Fruit fly (Drosophila melanogaster) whole organism, embryonic: ENCODE data around the gene CG13605.

Source experiments
- Bdp1 ChIP-seq: fragments of 200-800 bp; sonication (Bioruptor generic); optimal IDR thresholded peaks from 3 replicates; lab custom pipeline; 2016; ENCODE audit warnings: missing biosample characterization, missing genetic modification characterization
- CG10565 ChIP-seq: fragments of 200-800 bp; sonication (Bioruptor generic); optimal IDR thresholded peaks from 3 replicates; lab custom pipeline; 2016; ENCODE audit warnings: missing biosample characterization, mild to moderate bottlenecking, missing genetic modification characterization
- CG11723 ChIP-seq: fragments of 200-800 bp; sonication (Bioruptor generic); optimal IDR thresholded peaks from 2 replicates; lab custom pipeline; 2017; ENCODE audit warnings: missing biosample characterization, mild to moderate bottlenecking, missing genetic modification characterization
- CG12071 ChIP-seq: fragments of 200-800 bp; sonication (Bioruptor generic); optimal IDR thresholded peaks from 3 replicates; lab custom pipeline; 2018; ENCODE audit warnings: missing biosample characterization, mild to moderate bottlenecking, missing genetic modification characterization
- CG12299 ChIP-seq: fragments of 200-800 bp; sonication (Bioruptor generic); optimal IDR thresholded peaks from 2 replicates; lab custom pipeline; 2018; ENCODE audit warnings: missing biosample characterization, mild to moderate bottlenecking, missing genetic modification characterization
- CG12769 ChIP-seq: fragments of 200-800 bp; sonication (Bioruptor generic); optimal IDR thresholded peaks from 2 replicates; lab custom pipeline; 2019; ENCODE audit warnings: missing biosample characterization, mild to moderate bottlenecking, missing genetic modification characterization, moderate library complexity
- CG13123 ChIP-seq: fragments of 200-800 bp; sonication (Bioruptor generic); optimal IDR thresholded peaks from 2 replicates; lab custom pipeline; 2016; ENCODE audit warnings: missing biosample characterization, missing genetic modification characterization
- CG15696 ChIP-seq: fragments of 200-800 bp; sonication (Bioruptor generic); optimal IDR thresholded peaks from 2 replicates; lab custom pipeline; 2019; ENCODE audit warnings: missing biosample characterization, mild to moderate bottlenecking, missing genetic modification characterization, moderate library complexity
- CG16813 ChIP-seq: fragments of 200-800 bp; sonication (Bioruptor generic); IDR thresholded peaks from 3 replicates; pipeline ENCODE4 v1.3.6; 2022; ENCODE audit warnings: missing biosample characterization, missing genetic modification characterization; ENCODE audit not compliant: partially characterized antibody
- CG16815 ChIP-seq: fragments of 200-800 bp; sonication (Bioruptor generic); optimal IDR thresholded peaks from 3 replicates; lab custom pipeline; 2017; ENCODE audit warnings: missing biosample characterization, mild to moderate bottlenecking, missing genetic modification characterization
- CG16863 ChIP-seq: fragments of 200-800 bp; sonication (Bioruptor generic); optimal IDR thresholded peaks from 3 replicates; lab custom pipeline; 2016; ENCODE audit warnings: missing biosample characterization, missing genetic modification characterization
- CG17829 ChIP-seq: fragments of 200-800 bp; optimal IDR thresholded peaks from 2 replicates; lab custom pipeline; 2019; ENCODE audit warnings: missing biosample characterization, mild to moderate bottlenecking, missing genetic modification characterization, moderate library complexity
- CG30020 ChIP-seq: fragments of 200-800 bp; optimal IDR thresholded peaks from 2 replicates; lab custom pipeline; 2019; ENCODE audit warnings: missing biosample characterization, mild to moderate bottlenecking, missing genetic modification characterization, moderate library complexity
- CG31441 ChIP-seq: fragments of 200-800 bp; sonication (Bioruptor generic); IDR thresholded peaks from 2 replicates; pipeline ENCODE4 v1.3.6; 2022; ENCODE audit warnings: missing biosample characterization, missing genetic modification characterization
- CG3838 ChIP-seq: fragments of 200-800 bp; sonication (Bioruptor generic); optimal IDR thresholded peaks from 3 replicates; lab custom pipeline; 2016; ENCODE audit warnings: missing biosample characterization, missing genetic modification characterization
- CG6854 ChIP-seq: fragments of 200-800 bp; sonication (Bioruptor generic); optimal IDR thresholded peaks from 3 replicates; lab custom pipeline; 2017; ENCODE audit warnings: missing biosample characterization, mild to moderate bottlenecking, missing genetic modification characterization
- CG7357 ChIP-seq: fragments of 200-800 bp; sonication (Bioruptor generic); IDR thresholded peaks from 3 replicates; pipeline ENCODE4 v1.3.6; 2022; ENCODE audit warnings: missing biosample characterization, missing genetic modification characterization
- CG8089 ChIP-seq: fragments of 200-800 bp; sonication (Bioruptor generic); optimal IDR thresholded peaks from 3 replicates; lab custom pipeline; 2016; ENCODE audit warnings: missing biosample characterization, missing genetic modification characterization
- CG8359 ChIP-seq: fragments of 200-800 bp; sonication (Bioruptor generic); optimal IDR thresholded peaks from 2 replicates; lab custom pipeline; 2017; ENCODE audit warnings: missing biosample characterization, mild to moderate bottlenecking, missing genetic modification characterization, borderline replicate concordance
- CG8765 ChIP-seq: fragments of 200-800 bp; sonication (Bioruptor generic); IDR thresholded peaks from 2 replicates; pipeline ENCODE4 v1.3.6; 2022; ENCODE audit warnings: missing biosample characterization, missing genetic modification characterization
- CoRest ChIP-seq: fragments of 200-800 bp; sonication (Bioruptor generic); optimal IDR thresholded peaks from 3 replicates; lab custom pipeline; 2018; ENCODE audit warnings: missing biosample characterization, mild to moderate bottlenecking, missing genetic modification characterization, moderate library complexity
- D ChIP-seq, 2 experiments: fragments of 200-800 bp in 1 of 2; fragments of >200 bp in 1 of 2; sonication (Bioruptor generic) in 1 of 2; optimal IDR thresholded peaks; 2 replicates in 1 of 2; 3 replicates in 1 of 2; lab custom pipeline; 2017; ENCODE audit warnings: mild to moderate bottlenecking in 1 of 2, missing biosample characterization in 1 of 2, missing genetic modification characterization in 1 of 2, missing genetic modification reagents in 1 of 2
- D19B ChIP-seq: fragments of 200-800 bp; sonication (Bioruptor generic); optimal IDR thresholded peaks from 2 replicates; lab custom pipeline; 2017; ENCODE audit warnings: missing biosample characterization, mild to moderate bottlenecking, missing genetic modification characterization
- Dad ChIP-seq: fragments of 200-800 bp; sonication (Bioruptor generic); optimal IDR thresholded peaks from 3 replicates; lab custom pipeline; 2016; ENCODE audit warnings: missing biosample characterization, missing genetic modification characterization
- HLH3B ChIP-seq: fragments of 200-800 bp; sonication (Bioruptor generic); IDR thresholded peaks from 2 replicates; pipeline ENCODE4 v1.3.6; 2022; ENCODE audit warnings: missing biosample characterization, missing genetic modification characterization
- HLHmδ ChIP-seq: fragments of 200-800 bp; sonication (Bioruptor generic); optimal IDR thresholded peaks from 2 replicates; lab custom pipeline; 2018; ENCODE audit warnings: missing biosample characterization, mild to moderate bottlenecking, missing genetic modification characterization, moderate library complexity
- Hmx ChIP-seq: fragments of 200-800 bp; sonication (Bioruptor generic); optimal IDR thresholded peaks from 2 replicates; lab custom pipeline; 2016; ENCODE audit warnings: missing biosample characterization, missing genetic modification characterization
- Kr ChIP-seq: fragments of 200-800 bp; sonication (Bioruptor generic); optimal IDR thresholded peaks from 2 replicates; lab custom pipeline; 2017; ENCODE audit warnings: missing biosample characterization, mild to moderate bottlenecking, missing genetic modification characterization
- Mrtf ChIP-seq: fragments of 200-800 bp; sonication (Bioruptor generic); IDR thresholded peaks from 3 replicates; pipeline ENCODE4 v1.3.6; 2022; ENCODE audit warnings: missing biosample characterization, missing genetic modification characterization
- Poxn ChIP-seq: fragments of 200-800 bp; sonication (Bioruptor generic); IDR thresholded peaks from 2 replicates; pipeline ENCODE4 v1.3.6; 2022; ENCODE audit warnings: missing biosample characterization, missing genetic modification characterization
- Spps ChIP-seq: fragments of 200-800 bp; sonication (Bioruptor generic); optimal IDR thresholded peaks from 2 replicates; lab custom pipeline; 2018; ENCODE audit warnings: missing biosample characterization, mild to moderate bottlenecking, missing genetic modification characterization
- TFAM ChIP-seq: fragments of 200-800 bp; sonication (Bioruptor generic); optimal IDR thresholded peaks from 2 replicates; lab custom pipeline; 2017; ENCODE audit warnings: missing biosample characterization, missing genetic modification characterization, inconsistent platforms
- ab ChIP-seq: fragments of 200-800 bp; sonication (Bioruptor generic); optimal IDR thresholded peaks from 2 replicates; lab custom pipeline; 2016; ENCODE audit warnings: missing biosample characterization, missing genetic modification characterization
- bigmax ChIP-seq: fragments of 200-800 bp; sonication (Bioruptor generic); optimal IDR thresholded peaks from 2 replicates; lab custom pipeline; 2018; ENCODE audit warnings: missing biosample characterization, mild to moderate bottlenecking, missing genetic modification characterization
- caup ChIP-seq: fragments of 200-800 bp; sonication (Bioruptor generic); optimal IDR thresholded peaks from 3 replicates; lab custom pipeline; 2017; ENCODE audit warnings: missing biosample characterization, mild to moderate bottlenecking, missing genetic modification characterization, moderate library complexity; ENCODE audit not compliant: severe bottlenecking
- crc ChIP-seq: fragments of 200-800 bp; sonication (Bioruptor generic); optimal IDR thresholded peaks from 2 replicates; lab custom pipeline; 2016; ENCODE audit warnings: missing biosample characterization, missing genetic modification characterization
- danr ChIP-seq: fragments of 200-800 bp; sonication (Bioruptor generic); IDR thresholded peaks from 2 replicates; pipeline ENCODE4 v1.3.6; 2022; ENCODE audit warnings: missing biosample characterization, missing genetic modification characterization
- dpn ChIP-seq, 2 experiments: fragments of 200-800 bp; sonication (Bioruptor generic); optimal IDR thresholded peaks; 3 replicates each; lab custom pipeline; 2016; ENCODE audit warnings: missing biosample characterization in 2 of 2, missing genetic modification characterization in 2 of 2
- fd96Cb ChIP-seq: fragments of 200-800 bp; sonication (Bioruptor generic); optimal IDR thresholded peaks from 2 replicates; lab custom pipeline; 2018; ENCODE audit warnings: missing biosample characterization, mild to moderate bottlenecking, missing genetic modification characterization, moderate library complexity
- gfzf ChIP-seq: fragments of 200-800 bp; sonication (Bioruptor generic); optimal IDR thresholded peaks from 2 replicates; lab custom pipeline; 2016; ENCODE audit warnings: missing biosample characterization, mild to moderate bottlenecking, missing genetic modification characterization, moderate library complexity
- odd ChIP-seq: fragments of 200-800 bp; sonication (Bioruptor generic); optimal IDR thresholded peaks from 2 replicates; lab custom pipeline; 2017; ENCODE audit warnings: missing biosample characterization, mild to moderate bottlenecking, missing genetic modification characterization
- onecut ChIP-seq: fragments of 200-800 bp; sonication (Bioruptor generic); IDR thresholded peaks from 2 replicates; pipeline ENCODE4 v1.3.6; 2022; ENCODE audit warnings: missing biosample characterization, missing genetic modification characterization
- run ChIP-seq: fragments of 200-800 bp; sonication (Bioruptor generic); optimal IDR thresholded peaks from 3 replicates; lab custom pipeline; 2018; ENCODE audit warnings: missing biosample characterization, mild to moderate bottlenecking, missing genetic modification characterization
- sens-2 ChIP-seq: fragments of 200-800 bp; sonication (Bioruptor generic); IDR thresholded peaks from 2 replicates; pipeline ENCODE4 v1.3.6; 2022; ENCODE audit warnings: missing biosample characterization, missing genetic modification characterization
- sima ChIP-seq: fragments of 200-800 bp; sonication (Bioruptor generic); optimal IDR thresholded peaks from 2 replicates; lab custom pipeline; 2016; ENCODE audit warnings: missing biosample characterization, missing genetic modification characterization
- toy ChIP-seq: fragments of 200-800 bp; sonication (Bioruptor generic); IDR thresholded peaks from 2 replicates; pipeline ENCODE4 v1.3.6; 2022; ENCODE audit warnings: missing biosample characterization, missing genetic modification characterization
- yki ChIP-seq: fragments of >200 bp; optimal IDR thresholded peaks from 3 replicates; lab custom pipeline; 2018
- z ChIP-seq: fragments of 200-800 bp; sonication (Bioruptor generic); IDR thresholded peaks from 3 replicates; pipeline ENCODE4 v1.3.6; 2022; ENCODE audit warnings: missing biosample characterization, missing genetic modification characterization

The CG13605 gene

dm6 chr3R:24151924-24152809 lies 40.0 kb upstream of the CG13605 start, which contains the start of the genes p38a and CG6178 (continued):
- peak; percentile 99 for TF ChIP-seq CoRest
- peak; percentile 96 for TF ChIP-seq odd (GFP tag; lab: Kevin White, UChicago)
- peak; percentile 83 for TF ChIP-seq sens-2 (GFP tag; lab: Robert Waterston, UW)
- TF ChIP-seq CG15696 (tag; lab: Kevin White, UChicago) = peak; percentile 92
- TF ChIP-seq dpn (GFP tag; optimal IDR thresholded peaks at IDR 0.05; lab: Kevin White, UChicago) = peak; percentile 51 to 94
- TF ChIP-seq CG30020 (tag; lab: Kevin White, UChicago) = peak; percentile 88
- TF ChIP-seq run (tag; lab: Kevin White, UChicago) = peak; percentile 96
- peak; percentile 43; the same call in 1 of the 3 replicates for TF ChIP-seq z (GFP tag; lab: Robert Waterston, UW)
- peak; percentile 87 for TF ChIP-seq CG8359 (GFP tag; lab: Kevin White, UChicago)
- TF ChIP-seq HLH3B (GFP tag; lab: Robert Waterston, UW) = peak; percentile 97
- peak; percentile 33 for TF ChIP-seq Bdp1 (GFP tag; lab: Kevin White, UChicago)
- TF ChIP-seq CG10565 (GFP tag; lab: Kevin White, UChicago) = peak; percentile 45
- TF ChIP-seq Spps (tag; lab: Kevin White, UChicago) = peak; percentile 92
- TF ChIP-seq gfzf (GFP tag; lab: Kevin White, UChicago) = no peak
- TF ChIP-seq caup = peak; percentile 96
- peak; percentile 82 for TF ChIP-seq bigmax
- peak; percentile 16 for TF ChIP-seq CG12769 (tag; lab: Kevin White, UChicago)
- TF ChIP-seq sima = no peak
- peak; percentile 94 for TF ChIP-seq D19B (GFP tag; lab: Kevin White, UChicago)
- peak; percentile 91 for TF ChIP-seq CG11723
- no peak for TF ChIP-seq ab
- TF ChIP-seq fd96Cb = peak; percentile 98
- TF ChIP-seq Poxn (GFP tag; lab: Robert Waterston, UW) = peak; percentile 88
- TF ChIP-seq crc = no peak
- TF ChIP-seq CG8765 (GFP tag; lab: Robert Waterston, UW) = peak; percentile 78
- TF ChIP-seq CG8089 (GFP tag; lab: Kevin White, UChicago) = no peak
- peak; percentile 98 for TF ChIP-seq CG17829
- peak; percentile 99 for TF ChIP-seq CG31441 (GFP tag; lab: Robert Waterston, UW)
- no peak for TF ChIP-seq Hmx (GFP tag; lab: Kevin White, UChicago)
- TF ChIP-seq CG7357 (GFP tag; lab: Robert Waterston, UW) = peak; percentile 94
- TF ChIP-seq CG16813 (GFP tag; lab: Robert Waterston, UW) = no peak
- TF ChIP-seq onecut (GFP tag; lab: Robert Waterston, UW) = peak; percentile 81
- peak; percentile 85 for TF ChIP-seq CG12071 (GFP tag; lab: Kevin White, UChicago)
- TF ChIP-seq TFAM (GFP tag; lab: Kevin White, UChicago) = no peak
- TF ChIP-seq HLHmδ = no peak
- peak; percentile 94 for TF ChIP-seq CG16815 (GFP tag; lab: Kevin White, UChicago)
- no peak for TF ChIP-seq Kr (GFP tag; lab: Kevin White, UChicago)
- TF ChIP-seq CG13123 (GFP tag; lab: Kevin White, UChicago) = peak; percentile 80
- TF ChIP-seq CG6854 (GFP tag; lab: Kevin White, UChicago) = peak; percentile 96
- TF ChIP-seq CG12299 (tag; lab: Kevin White, UChicago) = peak; percentile 94
- TF ChIP-seq Dad = peak; percentile 42
- TF ChIP-seq D (optimal IDR thresholded peaks at IDR 0.05; lab: Kevin White, UChicago) = no peak
- TF ChIP-seq D (GFP tag; optimal IDR thresholded peaks at IDR 0.05; lab: Kevin White, UChicago) = peak; percentile 95
- peak; percentile 82 for TF ChIP-seq toy (GFP tag; lab: Robert Waterston, UW)
- peak; percentile 28 for TF ChIP-seq CG16863 (GFP tag; lab: Kevin White, UChicago)
- peak; percentile 95 for TF ChIP-seq Mrtf
- TF ChIP-seq yki = no peak
- peak; percentile 94 for TF ChIP-seq danr (GFP tag; lab: Robert Waterston, UW)
- peak; percentile 71 for TF ChIP-seq CG3838
